Fruit fly (Drosophila melanogaster) whole organism, embryonic: Measurements from ENCODE around the gene CG13309.

Source experiments
- C15 ChIP-seq: fragments of 200-800 bp; sonication (Bioruptor generic); IDR thresholded peaks from 3 replicates; pipeline ENCODE4 v1.3.6; 2022; ENCODE audit warnings: missing biosample characterization, missing genetic modification characterization
- CG13287 ChIP-seq: fragments of 200-800 bp; sonication (Bioruptor generic); IDR thresholded peaks from 2 replicates; pipeline ENCODE4 v1.3.6; 2022; ENCODE audit warnings: missing biosample characterization, missing genetic modification characterization; ENCODE audit not compliant: partially characterized antibody
- CG1603 ChIP-seq: fragments of 200-800 bp; sonication (Bioruptor generic); optimal IDR thresholded peaks from 2 replicates; lab custom pipeline; 2019; ENCODE audit warnings: missing biosample characterization, mild to moderate bottlenecking, missing genetic modification characterization, moderate library complexity
- CG1792 ChIP-seq: fragments of 200-800 bp; sonication (Bioruptor generic); optimal IDR thresholded peaks from 2 replicates; lab custom pipeline; 2016; ENCODE audit warnings: missing biosample characterization, missing genetic modification characterization
- CG18011 ChIP-seq: fragments of 200-800 bp; sonication (Bioruptor generic); optimal IDR thresholded peaks from 2 replicates; lab custom pipeline; 2017; ENCODE audit warnings: missing biosample characterization, missing genetic modification characterization, mild to moderate bottlenecking, moderate library complexity, missing genotype
- Doc2 ChIP-seq: fragments of 200-800 bp; sonication (Bioruptor generic); IDR thresholded peaks from 2 replicates; pipeline ENCODE4 v1.3.6; 2022; ENCODE audit warnings: missing biosample characterization, missing genetic modification characterization
- Sox102F ChIP-seq: fragments of 200-800 bp; sonication (Bioruptor generic); optimal IDR thresholded peaks from 2 replicates; lab custom pipeline; 2018; ENCODE audit warnings: missing biosample characterization, mild to moderate bottlenecking, missing genetic modification characterization, moderate library complexity
- bigmax ChIP-seq: fragments of 200-800 bp; sonication (Bioruptor generic); optimal IDR thresholded peaks from 2 replicates; lab custom pipeline; 2018; ENCODE audit warnings: missing biosample characterization, mild to moderate bottlenecking, missing genetic modification characterization
- gro ChIP-seq: fragments of 200-800 bp; sonication (Bioruptor generic); optimal IDR thresholded peaks from 2 replicates; lab custom pipeline; 2016; ENCODE audit warnings: missing biosample characterization, missing genetic modification characterization
- ham ChIP-seq: fragments of 200-800 bp; sonication (Bioruptor generic); IDR thresholded peaks from 2 replicates; pipeline ENCODE4 v1.3.6; 2022; ENCODE audit warnings: missing biosample characterization, missing genetic modification characterization
- kay ChIP-seq: fragments of 200-800 bp; sonication (Bioruptor generic); optimal IDR thresholded peaks from 2 replicates; lab custom pipeline; 2016; ENCODE audit warnings: missing biosample characterization, missing genetic modification characterization
- kni ChIP-seq: fragments of 200-800 bp; sonication (Bioruptor generic); optimal IDR thresholded peaks from 3 replicates; lab custom pipeline; 2017; ENCODE audit warnings: mild to moderate bottlenecking, missing biosample characterization, missing genetic modification reagents, missing genetic modification characterization
- twi ChIP-seq: fragments of 200-800 bp; optimal IDR thresholded peaks from 2 replicates; lab custom pipeline; 2019; ENCODE audit warnings: missing biosample characterization, mild to moderate bottlenecking, missing genetic modification characterization, moderate library complexity

DNA sequence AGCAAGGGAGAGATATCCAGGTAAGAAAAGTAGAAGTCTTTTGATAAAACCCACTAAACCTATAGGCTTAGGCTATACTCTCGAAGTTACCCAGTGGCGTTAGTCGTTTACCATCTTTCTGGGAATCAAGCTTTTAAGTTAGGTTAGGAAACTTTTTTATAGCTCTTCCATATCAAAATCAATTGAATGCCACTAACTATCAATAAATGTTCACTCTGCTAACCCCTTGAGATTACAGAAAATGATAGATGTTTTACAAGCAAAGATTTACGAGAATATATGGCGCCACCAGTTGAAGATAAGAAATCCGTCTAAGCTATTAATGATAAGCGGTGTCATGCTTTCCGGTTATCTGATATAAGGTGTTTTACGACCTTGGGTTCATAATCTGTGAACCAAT is 22.5 kb upstream of the CG13309 start:
- TF ChIP-seq twi (tag; lab: Kevin White, UChicago) (no peak), bigmax (GFP tag; lab: Kevin White, UChicago) (peak; percentile 59), CG18011 (GFP tag; lab: Kevin White, UChicago) (no peak), Doc2 (GFP tag; lab: Robert Waterston, UW) (no peak), gro (no peak), kni (GFP tag; lab: Kevin White, UChicago) (no peak), kay (GFP tag; lab: Kevin White, UChicago) (no peak), Sox102F (no peak), CG13287 (GFP tag; lab: Robert Waterston, UW) (no peak), ham (GFP tag; lab: Robert Waterston, UW) (no peak), CG1792 (GFP tag; lab: Kevin White, UChicago) (no peak), CG1603 (no peak), C15 (no peak)
